Worm (Caenorhabditis elegans) whole organism, mixed stage, embryonic: ENCODE measurements around the gene btb-6.

Source experiments
- bed-3 ChIP-seq: fragments of 200-800 bp; sonication (Bioruptor generic); optimal IDR thresholded peaks from 3 replicates; lab custom pipeline; 2018; ENCODE audit warnings: mild to moderate bottlenecking, missing genetic modification characterization, moderate library complexity, missing compliant biosample characterization
- ceh-39 ChIP-seq: fragments of 150-350 bp; optimal IDR thresholded peaks from 2 replicates; lab custom pipeline; 2014; ENCODE audit warnings: missing biosample characterization, missing genetic modification characterization
- ceh-43 ChIP-seq: fragments of 200-800 bp; sonication (Bioruptor generic); optimal IDR thresholded peaks from 2 replicates; lab custom pipeline; 2018; ENCODE audit warnings: mild to moderate bottlenecking, missing genetic modification characterization, moderate library complexity, missing compliant biosample characterization
- ces-1 ChIP-seq: fragments of 150-350 bp; optimal IDR thresholded peaks from 2 replicates; lab custom pipeline; 2014; ENCODE audit warnings: missing biosample characterization, missing genetic modification reagents, missing genetic modification characterization
- cnd-1 ChIP-seq: fragments of 200-800 bp; sonication (Bioruptor generic); optimal IDR thresholded peaks from 2 replicates; lab custom pipeline; 2018; ENCODE audit warnings: mild to moderate bottlenecking, missing genetic modification characterization, missing compliant biosample characterization
- drap-1 ChIP-seq: fragments of 200-800 bp; sonication (Bioruptor generic); optimal IDR thresholded peaks from 3 replicates; lab custom pipeline; 2018; ENCODE audit warnings: mild to moderate bottlenecking, missing genetic modification characterization, missing compliant biosample characterization
- elt-1 ChIP-seq: sonication (generic microtip); optimal IDR thresholded peaks from 2 replicates; lab custom pipeline; 2017; ENCODE audit warnings: missing genetic modification characterization, mild to moderate bottlenecking, missing compliant biosample characterization, antibody characterized with exemption, moderate library complexity, borderline replicate concordance; ENCODE audit not compliant: insufficient read depth
- elt-3 ChIP-seq: fragments of 150-350 bp; optimal IDR thresholded peaks from 2 replicates; lab custom pipeline; 2014; ENCODE audit warnings: missing biosample characterization, missing genetic modification characterization
- ham-2 ChIP-seq: fragments of 200-800 bp; sonication (Bioruptor generic); optimal IDR thresholded peaks from 2 replicates; lab custom pipeline; 2018; ENCODE audit warnings: mild to moderate bottlenecking, missing genetic modification characterization, missing compliant biosample characterization
- hlh-1 ChIP-seq: fragments of 150-350 bp; optimal IDR thresholded peaks from 2 replicates; lab custom pipeline; 2014; ENCODE audit warnings: missing biosample characterization, missing genetic modification reagents, missing genetic modification characterization
- lin-13 ChIP-seq: fragments of 150-350 bp; optimal IDR thresholded peaks from 2 replicates; lab custom pipeline; 2014; ENCODE audit warnings: missing biosample characterization, missing genetic modification characterization
- lin-32 ChIP-seq: fragments of 200-800 bp; sonication (Bioruptor generic); optimal IDR thresholded peaks from 2 replicates; lab custom pipeline; 2018; ENCODE audit warnings: mild to moderate bottlenecking, missing genetic modification characterization, missing compliant biosample characterization
- lsy-2 ChIP-seq: fragments of 150-350 bp; optimal IDR thresholded peaks from 2 replicates; lab custom pipeline; 2014; ENCODE audit warnings: missing biosample characterization, missing genetic modification characterization
- mab-5 ChIP-seq: fragments of 150-350 bp; optimal IDR thresholded peaks from 2 replicates; lab custom pipeline; 2014; ENCODE audit warnings: missing biosample characterization, missing genetic modification characterization
- mep-1 ChIP-seq: fragments of 150-350 bp; optimal IDR thresholded peaks from 2 replicates; lab custom pipeline; 2017; ENCODE audit warnings: missing biosample characterization, missing genetic modification reagents, missing genetic modification characterization, inconsistent platforms
- mls-2 ChIP-seq: sonication (generic microtip); optimal IDR thresholded peaks from 2 replicates; lab custom pipeline; 2016; ENCODE audit warnings: mild to moderate bottlenecking, missing genetic modification characterization, moderate library complexity, missing compliant biosample characterization
- nhr-12 ChIP-seq: fragments of 150-350 bp; optimal IDR thresholded peaks from 2 replicates; lab custom pipeline; 2014; ENCODE audit warnings: missing biosample characterization, missing genetic modification characterization
- nhr-28 ChIP-seq: fragments of 150-350 bp; optimal IDR thresholded peaks from 2 replicates; lab custom pipeline; 2014; ENCODE audit warnings: missing biosample characterization, missing genetic modification characterization
- pha-4 ChIP-seq: fragments of 150-350 bp; optimal IDR thresholded peaks from 2 replicates; lab custom pipeline; 2018; ENCODE audit warnings: missing biosample characterization, missing genetic modification reagents, missing genetic modification characterization
- sem-2 ChIP-seq: fragments of 200-800 bp; sonication (Bioruptor generic); optimal IDR thresholded peaks from 2 replicates; lab custom pipeline; 2018; ENCODE audit warnings: mild to moderate bottlenecking, missing genetic modification characterization, missing compliant biosample characterization
- snpc-4 ChIP-seq: fragments of 150-350 bp; optimal IDR thresholded peaks from 2 replicates; lab custom pipeline; 2014; ENCODE audit warnings: missing biosample characterization, missing genetic modification characterization
- tbx-8 ChIP-seq: fragments of 200-800 bp; sonication (Bioruptor generic); optimal IDR thresholded peaks from 2 replicates; lab custom pipeline; 2018; ENCODE audit warnings: mild to moderate bottlenecking, missing genetic modification characterization, moderate library complexity, missing compliant biosample characterization
- unc-120 ChIP-seq: sonication (generic microtip); optimal IDR thresholded peaks from 2 replicates; lab custom pipeline; 2017; ENCODE audit warnings: missing genetic modification characterization, missing compliant biosample characterization; ENCODE audit not compliant: poor library complexity, severe bottlenecking
- unc-39 ChIP-seq: fragments of 150-350 bp; optimal IDR thresholded peaks from 2 replicates; lab custom pipeline; 2014; ENCODE audit warnings: missing biosample characterization, missing genetic modification characterization
- zip-8 ChIP-seq: fragments of 150-350 bp; optimal IDR thresholded peaks from 2 replicates; lab custom pipeline; 2014; ENCODE audit warnings: missing biosample characterization, missing genetic modification characterization
- ztf-11 ChIP-seq: fragments of 150-350 bp; optimal IDR thresholded peaks from 2 replicates; lab custom pipeline; 2014; ENCODE audit warnings: missing biosample characterization, missing genetic modification characterization

btb-6 gene

ce11 chrII:1706385-1706784 is 8.7 kb upstream of the btb-6 start, which contains the start of gene sdz-18:
Gene sdz-18 (minus strand): TSS chrII:1706485.
- no peak for TF ChIP-seq unc-120 (tag; lab: Kevin White, UChicago)
- no peak for TF ChIP-seq tbx-8 (GFP tag; lab: Kevin White, UChicago)
- no peak for TF ChIP-seq cnd-1 (tag; lab: Kevin White, UChicago)
- no peak for TF ChIP-seq ces-1
- no peak for TF ChIP-seq nhr-28 (tag; lab: Kevin White, UChicago)
- TF ChIP-seq hlh-1 (tag; lab: Kevin White, UChicago): no peak
- TF ChIP-seq mls-2 (tag; lab: Kevin White, UChicago): no peak
- no peak for TF ChIP-seq drap-1

DNA sequence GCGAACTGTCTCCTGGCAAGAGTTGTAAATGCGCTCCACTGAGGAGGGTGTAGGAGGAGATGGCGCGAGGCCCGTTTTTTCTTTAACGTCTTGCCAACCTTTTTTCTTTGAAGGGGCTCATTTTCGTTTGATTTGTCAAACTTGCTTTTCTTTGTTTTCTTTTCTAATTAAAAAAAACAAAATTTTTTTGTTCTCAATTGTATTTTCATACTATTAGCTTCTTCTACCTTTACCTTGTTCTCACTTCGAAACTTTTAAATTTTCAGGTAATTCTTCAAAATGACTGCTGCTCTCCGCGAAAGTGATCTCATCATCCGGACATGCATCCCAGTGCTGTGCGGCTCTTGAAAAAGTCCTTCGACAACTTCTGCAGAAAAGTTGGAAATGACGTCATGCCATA is 5.1 kb upstream of the btb-6 start, which contains the start of gene fbxa-184:
Gene fbxa-184, plus strand, starts transcription at position 301 of the 400 bp plus-strand sequence.
- TF ChIP-seq snpc-4 (no peak), lin-13 (tag; lab: Kevin White, UChicago) (no peak), elt-3 (tag; lab: Kevin White, UChicago) (no peak), mab-5 (tag; lab: Kevin White, UChicago) (no peak), sem-2 (no peak), drap-1 (no peak), mep-1 (no peak), lsy-2 (tag; lab: Kevin White, UChicago) (no peak)

DNA sequence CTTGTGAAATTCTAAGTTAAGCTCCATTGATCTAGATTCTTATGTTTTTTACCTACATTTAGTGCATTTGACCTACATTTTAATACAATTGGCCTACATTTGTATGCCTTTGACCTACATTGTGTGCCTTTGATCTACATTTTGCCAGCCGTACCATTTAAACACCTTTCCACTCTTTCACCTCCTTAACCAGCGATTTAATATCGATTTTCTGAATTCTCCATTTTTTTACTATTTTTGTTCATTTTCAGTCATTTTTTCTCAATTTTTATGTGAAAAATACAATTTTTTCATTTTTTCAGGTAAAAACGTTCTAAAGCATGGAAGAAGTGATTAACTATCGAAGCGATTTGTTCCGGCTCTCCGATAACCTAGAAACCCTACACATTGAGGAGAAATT is 2.2 kb upstream of the btb-6 start, which contains the start of gene btb-7:
Gene btb-7, plus strand, starts transcription at position 301 of the 400 bp plus-strand sequence.
- TF ChIP-seq snpc-4: no peak

DNA sequence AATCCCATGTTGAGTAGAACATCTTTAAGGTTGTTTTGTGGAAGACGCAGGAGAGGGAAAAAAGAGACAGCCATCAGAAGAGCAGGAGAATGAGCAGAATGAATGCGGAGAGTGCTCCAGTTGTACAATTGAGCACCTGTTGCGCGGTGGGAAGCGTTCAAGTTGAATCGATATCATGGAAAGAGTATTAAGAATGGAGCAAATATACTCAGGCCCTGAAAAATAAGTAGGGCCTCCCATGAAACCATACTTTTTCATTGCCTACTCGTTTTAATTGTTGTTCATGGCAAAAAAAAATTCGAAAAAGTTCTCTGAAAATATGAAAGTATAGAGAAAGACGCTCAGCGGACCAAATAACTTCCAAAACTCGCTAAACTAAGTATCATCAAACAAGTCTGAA is 4.0 kb downstream of the btb-6 start, which contains the start of gene fbxb-48:
Gene fbxb-48, minus strand, starts transcription at position 101 of the 400 bp plus-strand sequence.
- TF ChIP-seq nhr-28 (tag; lab: Kevin White, UChicago) (no peak), hlh-1 (tag; lab: Kevin White, UChicago) (peak; percentile 50)
- TF ChIP-seq, all 35 proteins: peak for 1

DNA sequence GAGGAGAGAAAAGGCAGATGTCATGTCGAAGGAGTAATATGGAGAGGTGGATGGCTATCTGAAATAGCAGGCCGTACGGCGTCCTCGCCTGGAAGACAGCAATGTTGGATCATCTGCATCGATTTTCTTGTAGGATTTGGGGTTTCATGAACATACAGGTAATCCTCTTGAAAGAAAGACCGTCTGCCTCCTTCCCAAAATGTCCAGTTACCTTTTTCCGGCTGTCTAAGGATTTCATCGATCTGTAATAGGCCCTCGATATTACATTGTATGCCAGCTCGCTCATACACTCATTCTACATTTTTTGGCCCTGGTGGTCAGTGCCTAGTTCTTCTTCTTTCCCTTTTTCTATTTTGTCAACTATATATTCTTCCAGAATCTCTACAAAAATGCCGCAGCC is 7.3 kb downstream of the btb-6 start, which contains the start of the genes fbxb-5 and btb-8:
Gene fbxb-5, minus strand, starts transcription at position 101 of the 400 bp plus-strand sequence.
Gene btb-8, plus strand, starts transcription at position 377 of the 400 bp plus-strand sequence.
- TF ChIP-seq unc-120 (tag; lab: Kevin White, UChicago) (no peak), pha-4 (no peak), mls-2 (tag; lab: Kevin White, UChicago) (no peak), zip-8 (tag; lab: Kevin White, UChicago) (no peak), cnd-1 (tag; lab: Kevin White, UChicago) (no peak), ztf-11 (no peak), nhr-12 (tag; lab: Kevin White, UChicago) (no peak)

DNA sequence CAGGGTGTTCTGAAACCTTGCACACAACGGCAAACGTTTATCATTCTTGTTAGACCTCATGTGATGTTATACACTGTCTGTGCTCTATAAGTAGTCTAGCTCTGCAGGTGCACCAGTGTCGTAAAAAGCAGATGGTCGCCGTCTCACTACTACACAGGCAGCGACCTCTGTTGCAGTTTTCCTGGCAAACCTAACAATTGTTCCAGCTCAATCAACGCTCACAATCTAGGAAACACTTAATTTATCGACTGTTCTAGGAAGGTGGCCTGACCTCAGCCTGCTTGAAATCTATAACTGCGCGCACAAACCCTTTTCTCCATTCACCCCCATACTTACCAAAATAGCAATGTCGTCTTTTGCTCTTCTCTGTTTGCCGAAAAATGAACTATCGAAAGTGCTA is 9.2 kb downstream of the btb-6 start, which contains the start of gene fbxb-11:
Gene fbxb-11, plus strand, starts transcription at position 301 of the 400 bp plus-strand sequence.
- no peak for TF ChIP-seq elt-3 (tag; lab: Kevin White, UChicago)
- TF ChIP-seq sem-2: no peak
- TF ChIP-seq unc-120 (tag; lab: Kevin White, UChicago): no peak
- TF ChIP-seq ceh-43 (GFP tag; lab: Kevin White, UChicago): no peak
- TF ChIP-seq lin-13 (tag; lab: Kevin White, UChicago): no peak
- TF ChIP-seq mls-2 (tag; lab: Kevin White, UChicago): no peak
- TF ChIP-seq mep-1: no peak
- TF ChIP-seq cnd-1 (tag; lab: Kevin White, UChicago): no peak
- TF ChIP-seq bed-3: no peak
- no peak for TF ChIP-seq unc-39 (tag; lab: Kevin White, UChicago)
- no peak for TF ChIP-seq zip-8 (tag; lab: Kevin White, UChicago)
- TF ChIP-seq lin-32 (GFP tag; lab: Kevin White, UChicago): no peak
- no peak for TF ChIP-seq elt-1 (tag; lab: Kevin White, UChicago)
- TF ChIP-seq ceh-39 (tag; lab: Kevin White, UChicago): no peak
- TF ChIP-seq snpc-4: no peak

DNA sequence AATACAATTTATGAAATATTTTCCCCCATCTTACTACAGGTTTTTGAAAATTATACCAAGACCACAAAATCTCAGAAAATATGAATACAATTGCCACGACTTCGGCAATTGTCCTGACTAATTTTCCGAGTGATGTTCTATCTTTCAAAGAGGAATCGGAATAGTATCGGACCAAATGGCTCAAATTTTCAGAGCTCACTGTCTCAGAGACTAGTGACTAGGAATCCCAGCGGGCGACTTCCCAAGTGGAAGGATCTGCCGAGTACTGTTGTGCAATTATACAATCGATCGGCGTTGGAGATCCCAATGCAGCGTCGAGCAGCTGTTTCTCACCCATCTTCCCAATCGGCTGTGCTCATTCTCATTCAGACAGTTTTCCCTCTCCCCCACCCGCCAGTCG is 10.6 kb downstream of the btb-6 start, which contains the start of gene F45C12.17:
Gene F45C12.17, plus strand, starts transcription at position 377 of the 400 bp plus-strand sequence.
- no peak for TF ChIP-seq ham-2 (GFP tag; lab: Kevin White, UChicago)
- TF ChIP-seq ztf-11: no peak
- peak; percentile 12 for TF ChIP-seq ceh-39 (tag; lab: Kevin White, UChicago)
- no peak for TF ChIP-seq drap-1
